Worm (Caenorhabditis elegans) whole organism, late embryonic: ENCODE measurements around the gene Y116A8C.40.

Experiments
- K02D7.2 ChIP-seq: sonication (generic microtip); optimal IDR thresholded peaks from 2 replicates; lab custom pipeline; 2017; ENCODE audit warnings: mild to moderate bottlenecking, missing genetic modification characterization, missing compliant biosample characterization
- ama-1 ChIP-seq: fragments of 150-350 bp; optimal IDR thresholded peaks from 2 replicates; lab custom pipeline; 2014
- ceh-18 ChIP-seq: sonication (generic microtip); optimal IDR thresholded peaks from 2 replicates; lab custom pipeline; 2016; ENCODE audit warnings: missing genetic modification characterization, missing compliant biosample characterization
- ceh-30 ChIP-seq: fragments of 150-350 bp; optimal IDR thresholded peaks from 2 replicates; lab custom pipeline; 2014; ENCODE audit warnings: missing biosample characterization, missing genetic modification characterization
- nfya-1 ChIP-seq: sonication (generic microtip); optimal IDR thresholded peaks from 2 replicates; lab custom pipeline; 2017; ENCODE audit warnings: missing genetic modification characterization, mild to moderate bottlenecking, missing compliant biosample characterization, antibody characterized with exemption, moderate library complexity
- pha-4 ChIP-seq: fragments of 150-350 bp; optimal IDR thresholded peaks from 2 replicates; lab custom pipeline; 2018; ENCODE audit warnings: missing biosample characterization, missing genetic modification reagents, missing genetic modification characterization
- syd-9 ChIP-seq: sonication (generic microtip); optimal IDR thresholded peaks from 2 replicates; lab custom pipeline; 2016; ENCODE audit warnings: mild to moderate bottlenecking, missing genetic modification characterization, moderate library complexity, missing compliant biosample characterization
- unc-55 ChIP-seq: sonication (generic microtip); optimal IDR thresholded peaks from 2 replicates; lab custom pipeline; 2017; ENCODE audit warnings: missing biosample characterization, missing genetic modification reagents, missing genetic modification characterization

DNA sequence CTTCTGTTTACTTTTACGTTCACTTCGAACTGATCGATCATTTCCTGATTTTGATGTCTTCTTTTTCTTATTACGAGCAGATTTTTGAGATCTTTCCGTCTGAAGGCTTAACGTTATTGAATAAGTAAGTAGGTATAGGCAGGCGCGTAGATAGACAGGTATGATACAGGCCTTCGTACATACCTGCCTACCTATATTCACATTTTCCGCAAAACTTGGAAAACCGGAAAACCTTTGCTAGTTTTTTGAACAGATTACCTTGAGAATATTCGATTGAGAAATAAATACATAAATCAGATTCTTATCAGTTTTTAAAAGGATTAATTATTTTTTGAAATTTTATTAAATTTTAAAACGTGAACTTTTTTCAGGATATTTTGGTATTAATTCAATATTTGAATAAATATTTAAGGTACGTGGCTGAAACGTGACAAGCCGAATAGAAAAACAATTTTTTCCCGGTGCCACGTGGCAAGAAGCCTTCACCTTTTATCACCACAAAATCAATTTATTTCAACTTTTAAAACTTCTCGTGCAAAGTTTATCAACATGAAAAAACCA, 19.7 kb downstream of the Y116A8C.40 start, which contains the start of the genes Y116A8C.37 and Y116A8C.38:
- TF ChIP-seq ceh-30 (tag; lab: Kevin White, UChicago) (no peak), ama-1 (lab: Kevin White, UChicago) (no peak), unc-55 (GFP tag; lab: Kevin White, UChicago) (no peak), pha-4 (tag; lab: Kevin White, UChicago) (no peak), syd-9 (tag; lab: Kevin White, UChicago) (no peak), K02D7.2 (no peak), ceh-18 (tag; lab: Kevin White, UChicago) (no peak), nfya-1 (tag; lab: Kevin White, UChicago) (no peak)
